Worm (Caenorhabditis elegans) whole organism, L1 larva: Measurements from ENCODE around the gene cids-1.

Source experiments
- fkh-4 ChIP-seq: sonication (generic microtip); optimal IDR thresholded peaks from 2 replicates; lab custom pipeline; 2016; ENCODE audit warnings: missing compliant biosample characterization, missing genetic modification characterization, borderline replicate concordance
- jun-1 ChIP-seq: fragments of 150-350 bp; optimal IDR thresholded peaks from 2 replicates; lab custom pipeline; 2014; ENCODE audit warnings: missing biosample characterization, missing genetic modification reagents, missing genetic modification characterization
- lin-15B ChIP-seq: fragments of 150-350 bp; sonication (generic microtip); optimal IDR thresholded peaks from 3 replicates; lab custom pipeline; 2014; ENCODE audit warnings: missing biosample characterization, missing genetic modification characterization
- nhr-11 ChIP-seq: fragments of 150-350 bp; optimal IDR thresholded peaks from 2 replicates; lab custom pipeline; 2014; ENCODE audit warnings: missing biosample characterization, missing genetic modification characterization
- nhr-20 ChIP-seq: sonication (generic microtip); optimal IDR thresholded peaks from 2 replicates; lab custom pipeline; 2016; ENCODE audit warnings: mild to moderate bottlenecking, missing genetic modification characterization, missing compliant biosample characterization
- zag-1 ChIP-seq: fragments of 150-350 bp; optimal IDR thresholded peaks from 2 replicates; lab custom pipeline; 2014; ENCODE audit warnings: missing biosample characterization, missing genetic modification characterization

ce11 chrIII:8293260-8293659 is 49.0 kb downstream of the cids-1 start:
- TF ChIP-seq jun-1 (tag; lab: Kevin White, UChicago) (no peak), nhr-11 (tag; lab: Kevin White, UChicago) (no peak), nhr-20 (no peak), zag-1 (tag; lab: Kevin White, UChicago) (no peak), lin-15B (tag; lab: Kevin White, UChicago) (no peak), fkh-4 (tag; lab: Kevin White, UChicago) (no peak)
